In the genomic region with DNA sequence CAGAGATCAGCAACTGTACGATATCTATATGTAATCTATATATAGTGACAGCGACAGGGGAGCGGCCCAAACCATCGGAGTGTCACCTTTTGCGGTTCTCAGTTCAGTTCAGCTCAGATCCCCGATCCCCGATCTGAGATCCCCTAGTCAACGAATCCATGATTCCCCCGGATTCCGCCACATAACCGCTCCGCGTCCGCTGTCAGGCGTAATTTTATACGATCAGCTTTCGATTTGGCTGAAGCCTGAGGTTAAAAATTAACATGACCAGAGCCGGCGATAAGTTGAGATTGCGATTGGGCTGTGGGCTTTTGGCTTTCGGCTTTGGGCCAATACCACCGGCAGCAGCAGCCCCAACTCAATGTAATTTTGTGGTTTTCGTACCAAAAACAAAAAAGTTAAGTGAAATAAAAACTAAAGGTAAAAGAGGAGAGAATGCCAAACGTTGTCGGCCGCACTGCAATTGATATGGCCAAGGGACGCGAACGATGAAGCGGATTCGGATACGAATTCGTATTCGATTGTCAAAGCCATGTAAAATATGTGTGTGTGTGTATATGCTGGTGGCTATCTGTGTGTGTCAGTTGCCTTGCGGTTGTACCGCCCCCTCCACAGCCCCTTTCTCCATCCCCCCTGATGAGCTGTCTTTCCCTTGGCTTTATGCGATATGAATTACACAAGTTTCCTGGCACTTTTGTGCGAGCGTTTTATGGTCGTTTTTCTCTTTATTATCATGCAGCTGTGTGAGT, we compare ENCODE assay signal across 2 fruit fly cellular contexts.
TF ChIP-seq lines count a peak whose summit lies in the region.

No protein-coding gene starts in this region.

- no peak for TF ChIP-seq CTCF in whole organism, embryonic (GFP tag; optimal IDR thresholded peaks at IDR 0.05; lab: Kevin White, UChicago)

TF ChIP-seq in whole organism, embryonic, 481 proteins besides CTCF, POLR2A, EP300 and RAD21:
- peak; percentile 52 for TF ChIP-seq crol (GFP tag; IDR thresholded peaks at IDR 0.05; lab: Robert Waterston, UW)
- no peak for TF ChIP-seq sna (GFP tag; IDR thresholded peaks at IDR 0.05; lab: Robert Waterston, UW; ENCODE audit: partially characterized antibody)
- 0 out of 2 replicates have a peak, but pooled peaks have one; percentile 7 for TF ChIP-seq CG3847 (GFP tag; IDR thresholded peaks at IDR 0.05; lab: Robert Waterston, UW)
- peak; percentile 34 for TF ChIP-seq cg (GFP tag; optimal IDR thresholded peaks at IDR 0.05; lab: Kevin White, UChicago)
- no peak for TF ChIP-seq sisA (GFP tag; IDR thresholded peaks at IDR 0.05; lab: Robert Waterston, UW)

TF ChIP-seq in whole organism, prepupa, 60 proteins besides CTCF, POLR2A, EP300 and RAD21:
- TF ChIP-seq svp (GFP tag; lab: Kevin White, UChicago) = peak; percentile 62
- no peak for TF ChIP-seq CG6792 (GFP tag; optimal IDR thresholded peaks at IDR 0.05; lab: Kevin White, UChicago)
- TF ChIP-seq CG7368 (GFP tag; optimal IDR thresholded peaks at IDR 0.05; lab: Kevin White, UChicago) = no peak
- no peak for TF ChIP-seq fd59A (GFP tag; optimal IDR thresholded peaks at IDR 0.05; lab: Kevin White, UChicago)
- TF ChIP-seq Eip78C (GFP tag; lab: Kevin White, UChicago) = peak; percentile 65
- TF ChIP-seq Blimp-1 (GFP tag; optimal IDR thresholded peaks at IDR 0.05; lab: Kevin White, UChicago) = peak; percentile 64
- TF ChIP-seq Eip93F (GFP tag; optimal IDR thresholded peaks at IDR 0.05; lab: Kevin White, UChicago) = no peak
- TF ChIP-seq achi (GFP tag; optimal IDR thresholded peaks at IDR 0.05; lab: Kevin White, UChicago) = no peak
- no peak for TF ChIP-seq CG3032 (tag; optimal IDR thresholded peaks at IDR 0.05; lab: Kevin White, UChicago)
- TF ChIP-seq CG1621 (tag; optimal IDR thresholded peaks at IDR 0.05; lab: Kevin White, UChicago) = no peak
- TF ChIP-seq ss (GFP tag; optimal IDR thresholded peaks at IDR 0.05; lab: Kevin White, UChicago) = no peak
- TF ChIP-seq CG6854 (GFP tag; optimal IDR thresholded peaks at IDR 0.05; lab: Kevin White, UChicago) = peak; percentile 69
- TF ChIP-seq Lpt (GFP tag; optimal IDR thresholded peaks at IDR 0.05; lab: Kevin White, UChicago) = no peak
- no peak for TF ChIP-seq CG4318 (GFP tag; optimal IDR thresholded peaks at IDR 0.05; lab: Kevin White, UChicago)

Comparison
In these comparisons a context has a peak if more than half of its experiments do, and no peak if none do; other contexts are left out.
1. Of the 7 proteins assayed by ChIP-seq in both whole organism, embryonic and whole organism, prepupa: peak only in whole organism, embryonic: none; only in whole organism, prepupa: Blimp-1 and CG6854; in both: none; in neither: 5.